Fruit fly (Drosophila melanogaster): Measurements from ENCODE around the gene pip.

Gene pip

DNA sequence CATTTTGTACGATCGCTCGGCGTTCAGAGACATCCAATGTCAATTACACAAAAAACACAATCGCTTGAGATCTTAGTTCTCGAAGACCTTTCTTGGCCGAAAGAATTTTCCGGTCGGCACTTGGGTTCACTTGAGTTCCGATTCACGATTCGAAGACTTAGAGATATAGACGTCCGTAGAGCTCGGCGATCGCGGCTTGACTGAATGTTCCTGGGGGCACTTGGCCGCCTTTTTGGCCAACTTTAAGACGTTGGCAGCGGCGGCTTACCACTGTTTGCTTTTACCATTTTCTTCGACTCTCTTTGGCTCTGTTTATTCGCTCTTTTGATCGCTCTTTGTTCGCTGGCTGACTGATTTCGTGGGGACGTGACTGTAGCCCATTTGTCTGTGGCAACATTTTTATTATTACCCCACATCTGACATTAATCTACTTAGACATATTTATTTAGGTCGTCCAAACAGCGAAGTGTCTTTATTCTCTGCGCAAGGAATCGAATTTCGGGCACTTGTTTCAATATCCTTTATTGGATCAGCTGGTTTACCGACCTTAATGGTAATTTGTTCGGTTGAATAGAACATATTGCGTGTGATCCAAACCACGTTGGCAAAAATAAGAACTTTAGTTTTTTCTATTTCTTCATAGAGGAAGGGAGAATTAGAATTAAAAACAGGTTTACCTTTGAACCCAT lies at the start of gene pip:
TSS of gene pip (minus strand) at position 212 of the 689 bp plus-strand sequence.
- TF ChIP-seq ovo (GFP tag; optimal IDR thresholded peaks at IDR 0.05), result no peak
- TF ChIP-seq pad (GFP tag; optimal IDR thresholded peaks at IDR 0.05), result no peak
- TF ChIP-seq toe (GFP tag; optimal IDR thresholded peaks at IDR 0.05), result no peak
- no peak for TF ChIP-seq CG7045 (GFP tag; optimal IDR thresholded peaks at IDR 0.05)
- TF ChIP-seq CG5204 (GFP tag; optimal IDR thresholded peaks at IDR 0.05), result no peak
- TF ChIP-seq tj (GFP tag; optimal IDR thresholded peaks at IDR 0.05), result no peak
- no peak for TF ChIP-seq CG33017 (tag; optimal IDR thresholded peaks at IDR 0.05)
- TF ChIP-seq CG14711 (tag; optimal IDR thresholded peaks at IDR 0.05), result no peak
- no peak for TF ChIP-seq cic (GFP tag; optimal IDR thresholded peaks at IDR 0.05)
- TF ChIP-seq Mnt (GFP tag; optimal IDR thresholded peaks at IDR 0.05), result no peak
- TF ChIP-seq cnc (optimal IDR thresholded peaks at IDR 0.05), result no peak
- no peak for TF ChIP-seq kay (GFP tag; ENCODE audit: borderline replicate concordance)
- TF ChIP-seq Crg-1 (GFP tag; optimal IDR thresholded peaks at IDR 0.05), result no peak
- TF ChIP-seq Clk (GFP tag; optimal IDR thresholded peaks at IDR 0.05), result no peak
- no peak for TF ChIP-seq Hr96 (GFP tag; optimal IDR thresholded peaks at IDR 0.05)
- no peak for TF ChIP-seq CG11617 (GFP tag; optimal IDR thresholded peaks at IDR 0.05)
- TF ChIP-seq CG7101 (tag; optimal IDR thresholded peaks at IDR 0.05), result no peak
- no peak for TF ChIP-seq CG1620 (GFP tag; optimal IDR thresholded peaks at IDR 0.05)

DNA sequence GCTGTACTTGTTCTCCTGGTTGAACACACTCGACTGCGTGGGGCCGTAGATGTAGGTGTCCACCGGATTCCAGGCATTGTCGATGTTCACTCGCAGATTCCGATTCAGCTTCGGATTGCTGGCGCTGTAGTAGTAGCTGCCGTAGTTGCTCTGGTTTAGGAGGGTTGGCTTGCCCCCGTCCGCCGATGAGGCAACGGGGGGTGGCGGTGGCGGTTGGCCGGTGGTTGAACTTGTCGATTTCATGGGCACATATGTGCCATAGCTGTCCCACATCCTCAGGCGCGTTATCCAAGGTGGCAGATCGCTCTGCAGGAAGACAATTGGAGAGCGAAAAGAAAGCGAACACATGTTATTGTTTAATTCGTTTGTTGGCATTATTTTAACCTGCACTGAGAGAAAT lies 13.2 kb upstream of the pip start:
- TF ChIP-seq CG5204 (GFP tag; optimal IDR thresholded peaks at IDR 0.05), result no peak
- TF ChIP-seq CG14711 (tag; optimal IDR thresholded peaks at IDR 0.05), result no peak
- TF ChIP-seq cic (GFP tag; optimal IDR thresholded peaks at IDR 0.05), result no peak
- no peak for TF ChIP-seq Clk (GFP tag; optimal IDR thresholded peaks at IDR 0.05)
- no peak for TF ChIP-seq bab1 (GFP tag; optimal IDR thresholded peaks at IDR 0.05)
- no peak for TF ChIP-seq Mnt (GFP tag; optimal IDR thresholded peaks at IDR 0.05)
- TF ChIP-seq CG7045 (GFP tag; optimal IDR thresholded peaks at IDR 0.05), result no peak
- TF ChIP-seq cnc (optimal IDR thresholded peaks at IDR 0.05), result no peak
- no peak for TF ChIP-seq Hr96 (GFP tag; optimal IDR thresholded peaks at IDR 0.05)
- no peak for TF ChIP-seq Crg-1 (GFP tag; optimal IDR thresholded peaks at IDR 0.05)
- no peak for TF ChIP-seq toe (GFP tag; optimal IDR thresholded peaks at IDR 0.05)
- no peak for TF ChIP-seq CG12768 (GFP tag; optimal IDR thresholded peaks at IDR 0.05)
- no peak for TF ChIP-seq CG1620 (GFP tag; optimal IDR thresholded peaks at IDR 0.05)
- TF ChIP-seq kay (GFP tag; ENCODE audit: borderline replicate concordance), result no peak
- TF ChIP-seq pad (GFP tag; optimal IDR thresholded peaks at IDR 0.05), result no peak
- no peak for TF ChIP-seq CG33017 (tag; optimal IDR thresholded peaks at IDR 0.05)
- TF ChIP-seq CG11617 (GFP tag; optimal IDR thresholded peaks at IDR 0.05), result no peak

- no peak for TF ChIP-seq CG1620 (GFP tag; optimal IDR thresholded peaks at IDR 0.05)
- peak; percentile 82 for TF ChIP-seq bab1 (GFP tag; optimal IDR thresholded peaks at IDR 0.05)
These were observed 12.2 kb upstream of the pip start for dm6 chr3L:19349530-19350161.

dm6 chr3L:19340516-19340915 lies 3.1 kb upstream of the pip start:
- TF ChIP-seq Mnt (GFP tag; optimal IDR thresholded peaks at IDR 0.05) (no peak), toe (GFP tag; optimal IDR thresholded peaks at IDR 0.05) (no peak), Hr96 (GFP tag; optimal IDR thresholded peaks at IDR 0.05) (no peak), CG1620 (GFP tag; optimal IDR thresholded peaks at IDR 0.05) (no peak), tj (GFP tag; optimal IDR thresholded peaks at IDR 0.05) (no peak), Clk (GFP tag; optimal IDR thresholded peaks at IDR 0.05) (no peak), cic (GFP tag; optimal IDR thresholded peaks at IDR 0.05) (no peak), cnc (optimal IDR thresholded peaks at IDR 0.05) (no peak)

DNA sequence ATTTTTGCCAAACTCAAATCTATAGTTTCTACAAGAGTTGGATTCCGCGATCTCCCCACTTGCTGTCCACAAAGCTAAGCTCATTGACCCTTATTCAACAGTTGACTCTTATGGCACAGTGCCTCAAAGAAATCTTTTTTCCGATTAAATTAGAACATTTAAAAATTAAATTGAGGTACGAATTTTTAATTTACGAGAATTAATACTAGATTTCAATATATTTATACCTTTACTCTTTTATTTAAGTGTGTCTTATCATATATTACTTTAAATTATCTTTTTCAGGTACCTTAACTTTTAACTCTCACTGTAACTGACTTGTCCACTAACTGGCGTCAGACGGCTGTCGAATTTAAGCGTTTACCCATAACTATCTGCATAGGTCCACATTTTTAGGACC lies 825 bp upstream of the pip start:
- TF ChIP-seq bab1 (GFP tag; optimal IDR thresholded peaks at IDR 0.05), result peak; percentile 82
- no peak for TF ChIP-seq cnc (optimal IDR thresholded peaks at IDR 0.05)
- TF ChIP-seq CG14711 (tag; optimal IDR thresholded peaks at IDR 0.05), result peak; percentile 40

DNA sequence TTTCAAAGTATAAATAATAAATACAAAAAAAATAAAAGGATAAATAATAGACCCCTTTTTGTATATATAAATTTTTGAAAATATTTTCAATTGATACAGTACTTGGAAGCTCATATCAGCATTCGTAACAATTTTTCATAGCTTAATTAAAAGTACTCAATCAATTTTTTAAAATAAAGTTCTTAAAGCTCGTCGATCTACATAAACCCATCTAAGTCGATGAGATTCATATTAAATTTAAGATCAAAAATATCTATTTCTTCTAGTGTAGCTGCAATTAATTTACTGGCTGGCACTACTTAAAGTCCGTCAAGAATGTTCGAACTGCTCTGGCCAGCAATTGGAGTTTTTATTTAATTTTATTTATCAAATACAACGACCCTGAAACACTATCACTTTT lies 731 bp downstream of the pip start:
- TF ChIP-seq CG5204 (GFP tag; optimal IDR thresholded peaks at IDR 0.05), result no peak
- TF ChIP-seq toe (GFP tag; optimal IDR thresholded peaks at IDR 0.05), result no peak
- TF ChIP-seq Hr96 (GFP tag; optimal IDR thresholded peaks at IDR 0.05), result no peak
- TF ChIP-seq pad (GFP tag; optimal IDR thresholded peaks at IDR 0.05), result no peak

DNA sequence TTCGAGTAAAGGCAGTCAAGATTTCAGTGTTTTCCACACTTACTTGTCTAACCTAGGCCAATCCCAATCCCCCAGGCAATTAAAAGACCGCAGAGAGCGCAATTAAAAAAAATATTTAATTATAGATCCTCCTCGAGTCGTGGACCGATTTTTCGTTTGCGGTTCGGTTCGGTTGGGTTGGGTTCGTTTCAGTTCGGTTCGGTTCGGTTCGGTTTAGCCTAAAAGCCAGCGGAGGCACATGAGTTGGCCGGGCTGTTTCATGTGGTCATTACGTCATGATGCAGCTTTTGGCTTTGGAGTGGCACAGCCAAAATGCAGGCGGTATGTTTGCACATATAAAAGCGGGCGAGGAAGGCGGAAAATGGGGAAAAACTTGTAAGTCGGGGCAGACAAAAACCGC lies 5.6 kb downstream of the pip start:
- TF ChIP-seq cnc (optimal IDR thresholded peaks at IDR 0.05) (no peak), ovo (GFP tag; optimal IDR thresholded peaks at IDR 0.05) (no peak), toe (GFP tag; optimal IDR thresholded peaks at IDR 0.05) (no peak), Hr96 (GFP tag; optimal IDR thresholded peaks at IDR 0.05) (no peak), bab1 (GFP tag; optimal IDR thresholded peaks at IDR 0.05) (no peak), CG7101 (tag; optimal IDR thresholded peaks at IDR 0.05) (no peak), CG11617 (GFP tag; optimal IDR thresholded peaks at IDR 0.05) (no peak), Crg-1 (GFP tag; optimal IDR thresholded peaks at IDR 0.05) (no peak), tj (GFP tag; optimal IDR thresholded peaks at IDR 0.05) (no peak), cic (GFP tag; optimal IDR thresholded peaks at IDR 0.05) (no peak), CG7045 (GFP tag; optimal IDR thresholded peaks at IDR 0.05) (no peak), CG1620 (GFP tag; optimal IDR thresholded peaks at IDR 0.05) (no peak), CG5204 (GFP tag; optimal IDR thresholded peaks at IDR 0.05) (no peak), Clk (GFP tag; optimal IDR thresholded peaks at IDR 0.05) (no peak), pad (GFP tag; optimal IDR thresholded peaks at IDR 0.05) (no peak), CG12768 (GFP tag; optimal IDR thresholded peaks at IDR 0.05) (no peak)
